Worm (Caenorhabditis elegans): Measurements from ENCODE around the gene ZK896.4.
A peak's percentile ranks its signal among the peaks of the same experiment; 100 is the strongest.

DNA sequence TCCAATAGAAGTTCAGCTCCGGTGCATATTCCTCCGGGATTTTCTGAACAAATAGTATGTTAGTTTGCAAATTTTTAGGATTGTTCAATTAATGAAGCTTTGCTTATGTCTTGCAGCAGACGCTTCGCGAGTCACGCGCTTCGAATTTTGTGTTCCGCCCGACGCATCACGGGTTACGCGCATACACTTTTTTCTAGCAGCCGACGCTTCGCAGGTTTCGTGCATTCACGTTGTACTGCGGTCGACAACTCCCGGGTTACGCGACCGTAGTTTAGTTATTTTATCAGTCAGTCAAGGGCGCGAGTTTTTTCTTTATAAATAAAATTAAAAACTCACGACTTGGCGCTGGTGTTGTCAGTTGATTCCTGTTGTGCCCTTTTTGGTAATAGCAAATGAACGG is 13.3 kb downstream of the ZK896.4 start:
- TF ChIP-seq ztf-25 (GFP tag; IDR thresholded peaks at IDR 0.05) (no peak), unc-130 (GFP tag; optimal IDR thresholded peaks at IDR 0.05) (no peak), bed-2 (GFP tag; IDR thresholded peaks at IDR 0.05) (no peak), atf-7 (tag; optimal IDR thresholded peaks at IDR 0.05) (no peak), madf-6 (GFP tag; IDR thresholded peaks at IDR 0.05) (no peak), lin-40 (tag; optimal IDR thresholded peaks at IDR 0.05) (no peak), snpc-4 (GFP tag; optimal IDR thresholded peaks at IDR 0.05) (no peak), snpc-4 (tag; optimal IDR thresholded peaks at IDR 0.05) (peak; percentile 46 to 89 (median 70)), let-526 (GFP tag; IDR thresholded peaks at IDR 0.05) (no peak)
